Fruit fly (Drosophila melanogaster) whole organism, wandering third instar larva: ENCODE results near the gene CG45413.

Experiments used
- CG32264 ChIP-seq: fragments of 200-800 bp; sonication (Bioruptor generic); optimal IDR thresholded peaks from 2 replicates; lab custom pipeline; 2016; ENCODE audit warnings: missing biosample characterization, missing genetic modification characterization
- Dfd ChIP-seq: fragments of >200 bp; optimal IDR thresholded peaks from 2 replicates; lab custom pipeline; 2017; ENCODE audit warnings: missing biosample characterization, missing genetic modification characterization
- Hr78 ChIP-seq: fragments of >200 bp; optimal IDR thresholded peaks from 2 replicates; lab custom pipeline; 2017; ENCODE audit warnings: missing biosample characterization, missing genetic modification characterization
- Hr83 ChIP-seq: fragments of 200-300 bp; sonication (Bioruptor generic); optimal IDR thresholded peaks from 2 replicates; lab custom pipeline; 2016; ENCODE audit warnings: missing biosample characterization, mild to moderate bottlenecking, missing genetic modification characterization, moderate library complexity; ENCODE audit not compliant: poor library complexity, severe bottlenecking
- Mio ChIP-seq: sonication (Bioruptor generic); optimal IDR thresholded peaks from 2 replicates; lab custom pipeline; 2016; ENCODE audit warnings: missing biosample characterization, missing genetic modification characterization
- OdsH ChIP-seq: fragments of 200-800 bp; sonication (Bioruptor generic); optimal IDR thresholded peaks from 2 replicates; lab custom pipeline; 2016; ENCODE audit warnings: missing biosample characterization, mild to moderate bottlenecking, missing genetic modification characterization
- Sp1 ChIP-seq: fragments of 200-800 bp; sonication (Bioruptor generic); optimal IDR thresholded peaks from 3 replicates; lab custom pipeline; 2019; ENCODE audit warnings: missing biosample characterization, mild to moderate bottlenecking, missing genetic modification characterization, moderate library complexity
- br ChIP-seq: fragments of 200-800 bp; sonication (Bioruptor generic); optimal IDR thresholded peaks from 2 replicates; lab custom pipeline; 2016; ENCODE audit warnings: missing biosample characterization, missing genetic modification characterization
- dl ChIP-seq, 2 experiments: fragments of 175-275, 200-275 bp in 1 of 2; fragments of 200-275 bp in 1 of 2; sonication (Bioruptor generic); optimal IDR thresholded peaks; lab custom pipeline; 2018; ENCODE audit warnings: mild to moderate bottlenecking in 2 of 2, missing biosample characterization in 2 of 2, missing genetic modification characterization in 2 of 2, moderate library complexity in 2 of 2; ENCODE audit not compliant: partially characterized antibody in 2 of 2, insufficient read depth in 1 of 2
- dsf ChIP-seq: sonication (Bioruptor generic); optimal IDR thresholded peaks from 2 replicates; lab custom pipeline; 2016; ENCODE audit warnings: missing biosample characterization, missing genetic modification characterization, borderline replicate concordance
- fru ChIP-seq: fragments of 200-800 bp; sonication (Bioruptor generic); optimal IDR thresholded peaks from 3 replicates; lab custom pipeline; 2016; ENCODE audit warnings: missing biosample characterization, mild to moderate bottlenecking, missing genetic modification characterization
- lola ChIP-seq: fragments of >200 bp; optimal IDR thresholded peaks from 2 replicates; lab custom pipeline; 2017; ENCODE audit warnings: missing biosample characterization, missing genetic modification characterization
- psq ChIP-seq: fragments of 200-800 bp; sonication (Bioruptor generic); optimal IDR thresholded peaks from 3 replicates; lab custom pipeline; 2017; ENCODE audit warnings: missing biosample characterization, mild to moderate bottlenecking, missing genetic modification characterization, moderate library complexity
- rgr ChIP-seq: fragments of 200-800 bp; sonication (Bioruptor generic); optimal IDR thresholded peaks from 3 replicates; lab custom pipeline; 2016; ENCODE audit warnings: missing biosample characterization, mild to moderate bottlenecking, missing genetic modification characterization
- sv ChIP-seq: fragments of 200-800 bp; sonication (Bioruptor generic); optimal IDR thresholded peaks from 3 replicates; lab custom pipeline; 2016; ENCODE audit warnings: missing biosample characterization, missing genetic modification characterization

Gene CG45413

dm6 chr3L:6885666-6886335 is 45.9 kb downstream of the CG45413 start:
- TF ChIP-seq Mio (GFP tag; lab: Kevin White, UChicago): no peak
- TF ChIP-seq br (GFP tag; lab: Kevin White, UChicago): no peak
- TF ChIP-seq OdsH (GFP tag; lab: Kevin White, UChicago): no peak
- no peak for TF ChIP-seq lola (GFP tag; lab: Kevin White, UChicago)
- no peak for TF ChIP-seq Hr83 (GFP tag; lab: Kevin White, UChicago)
- no peak for TF ChIP-seq rgr (GFP tag; lab: Kevin White, UChicago)
- TF ChIP-seq psq (GFP tag; lab: Kevin White, UChicago): no peak
- TF ChIP-seq fru (GFP tag; lab: Kevin White, UChicago): no peak
- no peak for TF ChIP-seq Sp1 (GFP tag; lab: Kevin White, UChicago)
- TF ChIP-seq CG32264 (GFP tag; lab: Kevin White, UChicago): no peak
- no peak for TF ChIP-seq dsf (GFP tag; lab: Kevin White, UChicago)
- TF ChIP-seq sv (GFP tag; lab: Kevin White, UChicago): no peak
- no peak for TF ChIP-seq dl (GFP tag; optimal IDR thresholded peaks at IDR 0.05; lab: Kevin White, UChicago; ENCODE audit: insufficient read depth in 1 of 2, partially characterized antibody in 2 of 2)
- no peak for TF ChIP-seq Hr78 (GFP tag; lab: Kevin White, UChicago)

- TF ChIP-seq Dfd (GFP tag; lab: Kevin White, UChicago): peak; percentile 98
- no peak for TF ChIP-seq fru (GFP tag; lab: Kevin White, UChicago)
- TF ChIP-seq Sp1 (GFP tag; lab: Kevin White, UChicago): no peak
Measured at dm6 chr3L:6884869-6885494, 46.8 kb downstream of the CG45413 start.
